ENCODE assay signal across 3 worm cellular contexts in genomic region chrV:995635-996034, ce11.
TF ChIP-seq lines count a peak whose summit lies in the region.

No protein-coding gene starts in this region.

TF ChIP-seq in whole organism, L3 larva, 47 proteins besides CTCF, POLR2A, EP300 and RAD21:
- TF ChIP-seq nhr-28 (tag; optimal IDR thresholded peaks at IDR 0.05; lab: Kevin White, UChicago), result no peak
- no peak for TF ChIP-seq R02D3.7 (tag; optimal IDR thresholded peaks at IDR 0.05; lab: Kevin White, UChicago)
- peak; percentile 64 for TF ChIP-seq ceh-28 (tag; optimal IDR thresholded peaks at IDR 0.05; lab: Kevin White, UChicago)

TF ChIP-seq in whole organism, L4 larva, 104 proteins besides CTCF, POLR2A, EP300 and RAD21:
- TF ChIP-seq nhr-6 (tag; optimal IDR thresholded peaks at IDR 0.05; lab: Kevin White, UChicago) (no peak), aha-1 (tag; lab: Kevin White, UChicago) (peak; percentile 43), nhr-41 (GFP tag; IDR thresholded peaks at IDR 0.05; lab: Robert Waterston, UW) (no peak), arid-1 (GFP tag; conservative IDR thresholded peaks at IDR 0.05; lab: Robert Waterston, UW) (no peak), ceh-28 (tag; optimal IDR thresholded peaks at IDR 0.05; lab: Kevin White, UChicago) (peak; percentile 53), php-3 (GFP tag; IDR thresholded peaks at IDR 0.05; lab: Robert Waterston, UW) (no peak), ZK546.5 (tag; optimal IDR thresholded peaks at IDR 0.05; lab: Kevin White, UChicago) (no peak), spr-1 (tag; optimal IDR thresholded peaks at IDR 0.05; lab: Kevin White, UChicago) (no peak), unc-62 (GFP tag; optimal IDR thresholded peaks at IDR 0.05 in 1 of 2; lab: Kevin White, UChicago) (no peak), unc-62 (tag; optimal IDR thresholded peaks at IDR 0.05; lab: Kevin White, UChicago) (no peak), mxl-2 (GFP tag; conservative IDR thresholded peaks at IDR 0.05; lab: Robert Waterston, UW) (no peak)

TF ChIP-seq in whole organism, midembryonic, 9 proteins besides CTCF, POLR2A, EP300 and RAD21:
- TF ChIP-seq T22C8.4 (GFP tag; IDR thresholded peaks at IDR 0.05; lab: Robert Waterston, UW) (peak; percentile 61), med-1 (GFP tag; optimal IDR thresholded peaks at IDR 0.05; lab: Kevin White, UChicago; ENCODE audit: insufficient read depth) (no peak)

Comparison
In these comparisons a context has a peak if more than half of its experiments do, and no peak if none do; other contexts are left out.
1. Of the 28 proteins assayed by ChIP-seq in both whole organism, L4 larva and whole organism, L3 larva: peak only in whole organism, L4 larva: none; only in whole organism, L3 larva: none; in both: ceh-28; in neither: 27.